Fruit fly (Drosophila melanogaster) whole organism, prepupa: ENCODE measurements around the gene CG46462.

Experiments used
- Blimp-1 ChIP-seq: fragments of 200-800 bp; sonication (Bioruptor generic); optimal IDR thresholded peaks from 3 replicates; lab custom pipeline; 2017; ENCODE audit warnings: missing biosample characterization, missing genetic modification characterization, mild to moderate bottlenecking, moderate library complexity, missing genetic modification reagents
- CG10631 ChIP-seq: fragments of 200-800 bp; sonication (Bioruptor generic); optimal IDR thresholded peaks from 2 replicates; lab custom pipeline; 2016; ENCODE audit warnings: missing biosample characterization, missing genetic modification characterization
- CG10669 ChIP-seq: fragments of 200-800 bp; sonication (Bioruptor generic); optimal IDR thresholded peaks from 3 replicates; lab custom pipeline; 2018; ENCODE audit warnings: missing biosample characterization, mild to moderate bottlenecking, missing genetic modification characterization, moderate library complexity
- CG11294 ChIP-seq: fragments of 200-800 bp; sonication (Bioruptor generic); IDR thresholded peaks from 2 replicates; pipeline ENCODE4 v1.3.6; 2022; ENCODE audit warnings: missing biosample characterization, missing genetic modification characterization
- CG11762 ChIP-seq: fragments of 200-800 bp; sonication (Bioruptor generic); optimal IDR thresholded peaks from 3 replicates; lab custom pipeline; 2016; ENCODE audit warnings: missing biosample characterization, missing genetic modification characterization; ENCODE audit not compliant: insufficient read depth
- CG11902 ChIP-seq: fragments of 200-800 bp; sonication (Bioruptor generic); optimal IDR thresholded peaks from 3 replicates; lab custom pipeline; 2016; ENCODE audit warnings: missing biosample characterization, missing genetic modification characterization
- CG15336 ChIP-seq: fragments of 200-800 bp; sonication (Bioruptor generic); IDR thresholded peaks from 2 replicates; pipeline ENCODE4 v1.3.6; 2022; ENCODE audit warnings: missing biosample characterization, missing genetic modification characterization
- CG1621 ChIP-seq: fragments of 200-800 bp; sonication (Bioruptor generic); optimal IDR thresholded peaks from 3 replicates; lab custom pipeline; 2018; ENCODE audit warnings: missing biosample characterization, mild to moderate bottlenecking, missing genetic modification characterization
- CG16779 ChIP-seq: fragments of 200-800 bp; sonication (Bioruptor generic); optimal IDR thresholded peaks from 3 replicates; lab custom pipeline; 2017; ENCODE audit warnings: missing biosample characterization, mild to moderate bottlenecking, missing genetic modification characterization
- CG3032 ChIP-seq: fragments of 200-800 bp; optimal IDR thresholded peaks from 2 replicates; lab custom pipeline; 2019; ENCODE audit warnings: missing biosample characterization, mild to moderate bottlenecking, missing genetic modification characterization, moderate library complexity
- CG32006 ChIP-seq: fragments of 200-800 bp; sonication (Bioruptor generic); optimal IDR thresholded peaks from 3 replicates; lab custom pipeline; 2017; ENCODE audit warnings: missing biosample characterization, mild to moderate bottlenecking, missing genetic modification characterization
- CG34406 ChIP-seq: fragments of 200-800 bp; sonication (Bioruptor generic); optimal IDR thresholded peaks from 3 replicates; lab custom pipeline; 2016; ENCODE audit warnings: missing biosample characterization, missing genetic modification characterization
- CG3919 ChIP-seq: fragments of 200-800 bp; sonication (Bioruptor generic); optimal IDR thresholded peaks from 3 replicates; lab custom pipeline; 2016; ENCODE audit warnings: missing biosample characterization, missing genetic modification characterization
- CG4318 ChIP-seq: fragments of 200-800 bp; sonication (Bioruptor generic); optimal IDR thresholded peaks from 3 replicates; lab custom pipeline; 2017; ENCODE audit warnings: missing biosample characterization, mild to moderate bottlenecking, missing genetic modification characterization
- CG7368 ChIP-seq: fragments of 200-800 bp; sonication (Bioruptor generic); optimal IDR thresholded peaks from 3 replicates; lab custom pipeline; 2016; ENCODE audit warnings: missing biosample characterization, missing genetic modification characterization
- CG8119 ChIP-seq: fragments of 200-800 bp; sonication (Bioruptor generic); IDR thresholded peaks from 3 replicates; pipeline ENCODE4 v1.3.6; 2022; ENCODE audit warnings: missing biosample characterization, missing genetic modification characterization
- CG8319 ChIP-seq: fragments of 200-800 bp; sonication (Bioruptor generic); optimal IDR thresholded peaks from 3 replicates; lab custom pipeline; 2016; ENCODE audit warnings: missing biosample characterization, missing genetic modification characterization
- CG8632 ChIP-seq: fragments of 200-800 bp; sonication (Bioruptor generic); optimal IDR thresholded peaks from 3 replicates; lab custom pipeline; 2016; ENCODE audit warnings: missing biosample characterization, missing genetic modification characterization
- Eip75B ChIP-seq: fragments of 200-800 bp; sonication (Bioruptor generic); optimal IDR thresholded peaks from 3 replicates; lab custom pipeline; 2016; ENCODE audit warnings: missing biosample characterization, missing genetic modification characterization
- Eip93F ChIP-seq: fragments of 200-800 bp; sonication (Bioruptor generic); optimal IDR thresholded peaks from 2 replicates; lab custom pipeline; 2016; ENCODE audit warnings: missing biosample characterization, mild to moderate bottlenecking, missing genetic modification characterization
- Ets21C ChIP-seq: fragments of 200-800 bp; sonication (Bioruptor generic); optimal IDR thresholded peaks from 3 replicates; lab custom pipeline; 2016; ENCODE audit warnings: missing biosample characterization, missing genetic modification characterization
- Ets96B ChIP-seq: fragments of 200-800 bp; optimal IDR thresholded peaks from 2 replicates; lab custom pipeline; 2019; ENCODE audit warnings: missing biosample characterization, mild to moderate bottlenecking, missing genetic modification characterization, moderate library complexity
- Gug ChIP-seq: fragments of 200-800 bp; sonication (Bioruptor generic); IDR thresholded peaks from 2 replicates; pipeline ENCODE4 v1.3.6; 2022; ENCODE audit warnings: missing biosample characterization, missing genetic modification characterization
- Hr4 ChIP-seq: fragments of 200-800 bp; sonication (Bioruptor generic); optimal IDR thresholded peaks from 3 replicates; lab custom pipeline; 2016; ENCODE audit warnings: missing biosample characterization, missing genetic modification characterization
- Lpt ChIP-seq: fragments of 200-800 bp; sonication (Bioruptor generic); optimal IDR thresholded peaks from 3 replicates; lab custom pipeline; 2016; ENCODE audit warnings: missing biosample characterization, missing genetic modification characterization
- Met ChIP-seq: fragments of 200-800 bp; sonication (Bioruptor generic); optimal IDR thresholded peaks from 3 replicates; lab custom pipeline; 2016; ENCODE audit warnings: missing biosample characterization, missing genetic modification characterization
- OdsH ChIP-seq: fragments of 200-800 bp; sonication (Bioruptor generic); optimal IDR thresholded peaks from 3 replicates; lab custom pipeline; 2016; ENCODE audit warnings: missing biosample characterization, missing genetic modification characterization
- Smox ChIP-seq: fragments of 200-800 bp; sonication (Bioruptor generic); optimal IDR thresholded peaks from 3 replicates; lab custom pipeline; 2016; ENCODE audit warnings: missing biosample characterization, missing genetic modification characterization
- Sox102F ChIP-seq: fragments of 200-800 bp; sonication (Bioruptor generic); optimal IDR thresholded peaks from 2 replicates; lab custom pipeline; 2016; ENCODE audit warnings: missing biosample characterization, mild to moderate bottlenecking, missing genetic modification characterization
- Sox14 ChIP-seq: fragments of 200-800 bp; sonication (Bioruptor generic); optimal IDR thresholded peaks from 3 replicates; lab custom pipeline; 2016; ENCODE audit warnings: missing biosample characterization, missing genetic modification characterization
- Sox15 ChIP-seq: fragments of 200-800 bp; sonication (Bioruptor generic); optimal IDR thresholded peaks from 3 replicates; lab custom pipeline; 2016; ENCODE audit warnings: missing biosample characterization, missing genetic modification characterization
- achi ChIP-seq: fragments of 200-800 bp; sonication (Bioruptor generic); optimal IDR thresholded peaks from 3 replicates; lab custom pipeline; 2016; ENCODE audit warnings: missing biosample characterization, missing genetic modification characterization
- dac ChIP-seq: fragments of 200-800 bp; sonication (Bioruptor generic); optimal IDR thresholded peaks from 2 replicates; lab custom pipeline; 2017; ENCODE audit warnings: missing biosample characterization, mild to moderate bottlenecking, missing genetic modification characterization
- dsx ChIP-seq: fragments of 200-800 bp; optimal IDR thresholded peaks from 3 replicates; lab custom pipeline; 2019; ENCODE audit warnings: missing biosample characterization, mild to moderate bottlenecking, missing genetic modification characterization, moderate library complexity; ENCODE audit not compliant: poor library complexity, severe bottlenecking
- eg ChIP-seq: fragments of 200-800 bp; sonication (Bioruptor generic); IDR thresholded peaks from 3 replicates; pipeline ENCODE4 v1.3.6; 2022; ENCODE audit warnings: missing biosample characterization, missing genetic modification characterization
- fd59A ChIP-seq: fragments of 200-800 bp; sonication (Bioruptor generic); optimal IDR thresholded peaks from 2 replicates; lab custom pipeline; 2017; ENCODE audit warnings: missing biosample characterization, mild to moderate bottlenecking, missing genetic modification characterization, missing genetic modification reagents
- fd85E ChIP-seq: fragments of 200-800 bp; sonication (Bioruptor generic); optimal IDR thresholded peaks from 3 replicates; lab custom pipeline; 2016; ENCODE audit warnings: missing biosample characterization, missing genetic modification characterization
- fkh ChIP-seq: fragments of 200-800 bp; sonication (Bioruptor generic); optimal IDR thresholded peaks from 3 replicates; lab custom pipeline; 2017; ENCODE audit warnings: missing biosample characterization, mild to moderate bottlenecking, missing genetic modification characterization, moderate library complexity
- lz ChIP-seq: fragments of 200-800 bp; sonication (Bioruptor generic); optimal IDR thresholded peaks from 3 replicates; lab custom pipeline; 2016; ENCODE audit warnings: missing biosample characterization, missing genetic modification characterization
- net ChIP-seq: fragments of 200-800 bp; sonication (Bioruptor generic); optimal IDR thresholded peaks from 3 replicates; lab custom pipeline; 2016; ENCODE audit warnings: missing biosample characterization, missing genetic modification characterization
- salr ChIP-seq, 2 experiments: fragments of 200-800 bp; sonication (Bioruptor generic); optimal IDR thresholded peaks; 3 replicates each; lab custom pipeline; 2016 to 2018; ENCODE audit warnings: missing biosample characterization in 2 of 2, missing genetic modification characterization in 2 of 2, mild to moderate bottlenecking in 1 of 2
- svp ChIP-seq: fragments of 200-800 bp; sonication (Bioruptor generic); peaks from one replicate; lab custom pipeline; 2016; ENCODE audit warnings: missing biosample characterization, missing genetic modification characterization
- topi ChIP-seq: fragments of 200-800 bp; sonication (Bioruptor generic); optimal IDR thresholded peaks from 3 replicates; lab custom pipeline; 2016; ENCODE audit warnings: missing biosample characterization, missing genetic modification characterization
- vri ChIP-seq: fragments of 200-800 bp; sonication (Bioruptor generic); optimal IDR thresholded peaks from 3 replicates; lab custom pipeline; 2016; ENCODE audit warnings: missing biosample characterization, mild to moderate bottlenecking, missing genetic modification characterization

CG46462 gene

dm6 chr3L:19902560-19903399, 28.7 kb upstream of the CG46462 start (continued):
- TF ChIP-seq CG11902 (peak; percentile 95), CG10669 (GFP tag; lab: Kevin White, UChicago) (peak; percentile 97), CG8632 (peak; percentile 98), Gug (peak; percentile 93), fd59A (GFP tag; lab: Kevin White, UChicago) (peak; percentile 98), Blimp-1 (GFP tag; lab: Kevin White, UChicago) (peak; percentile 93), Ets21C (GFP tag; lab: Kevin White, UChicago) (peak; percentile 98), CG15336 (peak; percentile 98), vri (peak; percentile 98), topi (GFP tag; lab: Kevin White, UChicago) (peak; percentile 99), Sox14 (GFP tag; lab: Kevin White, UChicago) (peak; percentile 99), CG4318 (GFP tag; lab: Kevin White, UChicago) (peak; percentile 94), dac (GFP tag; lab: Kevin White, UChicago) (peak; percentile 95), fd85E (GFP tag; lab: Kevin White, UChicago) (peak; percentile 92), CG10631 (GFP tag; lab: Kevin White, UChicago) (peak; percentile 98)

dm6 chr3L:19903400-19903846, 28.1 kb upstream of the CG46462 start:
- TF ChIP-seq achi (no peak), Eip75B (GFP tag; lab: Kevin White, UChicago) (no peak), topi (GFP tag; lab: Kevin White, UChicago) (no peak), vri (peak; percentile 47)

- no peak for TF ChIP-seq CG11902
- TF ChIP-seq eg (GFP tag; lab: Robert Waterston, UW): no peak
- no peak for TF ChIP-seq Ets21C (GFP tag; lab: Kevin White, UChicago)
- TF ChIP-seq Sox14 (GFP tag; lab: Kevin White, UChicago): no peak
- no peak for TF ChIP-seq salr (GFP tag; optimal IDR thresholded peaks at IDR 0.05; lab: Kevin White, UChicago)
- TF ChIP-seq CG11294 (GFP tag; lab: Robert Waterston, UW): no peak
- TF ChIP-seq CG16779 (tag; lab: Kevin White, UChicago): peak; percentile 1
- TF ChIP-seq Sox102F (GFP tag; lab: Kevin White, UChicago): no peak
- no peak for TF ChIP-seq Eip93F
- no peak for TF ChIP-seq CG11762 (GFP tag; lab: Kevin White, UChicago)
- TF ChIP-seq Hr4 (GFP tag; lab: Kevin White, UChicago): no peak
- no peak for TF ChIP-seq topi (GFP tag; lab: Kevin White, UChicago)
- no peak for TF ChIP-seq CG3032 (tag; lab: Kevin White, UChicago)
- no peak for TF ChIP-seq CG7368 (GFP tag; lab: Kevin White, UChicago)
- no peak for TF ChIP-seq Sox15 (GFP tag; lab: Kevin White, UChicago)
- TF ChIP-seq CG4318 (GFP tag; lab: Kevin White, UChicago): no peak
- TF ChIP-seq Smox (GFP tag; lab: Kevin White, UChicago): no peak
- no peak for TF ChIP-seq achi
- TF ChIP-seq CG3919: no peak
- TF ChIP-seq CG32006 (GFP tag; lab: Kevin White, UChicago): no peak
- TF ChIP-seq svp (GFP tag; lab: Kevin White, UChicago): no peak
- no peak for TF ChIP-seq net (GFP tag; lab: Kevin White, UChicago)
- TF ChIP-seq CG8319 (GFP tag; lab: Kevin White, UChicago): no peak
- TF ChIP-seq CG1621 (tag; lab: Kevin White, UChicago): no peak
- no peak for TF ChIP-seq fd85E (GFP tag; lab: Kevin White, UChicago)
- TF ChIP-seq Met: no peak
- TF ChIP-seq CG34406: no peak
- TF ChIP-seq Lpt (GFP tag; lab: Kevin White, UChicago): no peak
- no peak for TF ChIP-seq fd59A (GFP tag; lab: Kevin White, UChicago)
- TF ChIP-seq CG8119: peak; percentile 45; the same call in 1 of the 3 replicates
- TF ChIP-seq lz: no peak
- TF ChIP-seq Eip75B (GFP tag; lab: Kevin White, UChicago): no peak
- peak; percentile 20 for TF ChIP-seq fkh
- no peak for TF ChIP-seq OdsH (GFP tag; lab: Kevin White, UChicago)
- peak; percentile 2 for TF ChIP-seq dsx (GFP tag; lab: Kevin White, UChicago)
- no peak for TF ChIP-seq Ets96B
Measured at dm6 chr3L:19904411-19905135, 26.9 kb upstream of the CG46462 start.
